Worm (Caenorhabditis elegans) whole organism, L4 larva: Measurements from ENCODE around the gene K09A9.8.

ENCODE experiments used
- F26F4.8 ChIP-seq: fragments of 200-800 bp; sonication (Bioruptor generic); conservative IDR thresholded peaks from 2 replicates; pipeline ENCODE4 v1.3.6; 2022; ENCODE audit warnings: missing genetic modification characterization, missing compliant biosample characterization
- T26A8.4 ChIP-seq: fragments of 200-800 bp; sonication (Bioruptor generic); IDR thresholded peaks from 2 replicates; pipeline ENCODE4 v1.3.6; 2022; ENCODE audit warnings: missing genetic modification characterization, missing compliant biosample characterization
- Y75B8A.6 ChIP-seq: fragments of 200-800 bp; sonication (Bioruptor generic); IDR thresholded peaks from 2 replicates; pipeline ENCODE4 v1.3.6; 2022; ENCODE audit warnings: missing genetic modification reagents, missing genetic modification characterization, missing compliant biosample characterization
- ama-1 ChIP-seq: fragments of 150-350 bp; optimal IDR thresholded peaks from 2 replicates; lab custom pipeline; 2014; ENCODE audit warnings: inconsistent platforms, mixed read lengths
- arid-1 ChIP-seq: fragments of 200-800 bp; sonication (Bioruptor generic); conservative IDR thresholded peaks from 2 replicates; pipeline ENCODE4 v1.3.6; 2022; ENCODE audit warnings: missing genetic modification reagents, missing genetic modification characterization, missing compliant biosample characterization
- attf-4 ChIP-seq: sonication (generic microtip); optimal IDR thresholded peaks from 3 replicates; lab custom pipeline; 2017; ENCODE audit warnings: missing biosample characterization, missing genetic modification characterization
- ceh-28 ChIP-seq: fragments of 150-350 bp; optimal IDR thresholded peaks from 2 replicates; lab custom pipeline; 2014; ENCODE audit warnings: missing biosample characterization, missing genetic modification reagents, missing genetic modification characterization
- ceh-32 ChIP-seq: sonication (generic microtip); optimal IDR thresholded peaks from 2 replicates; lab custom pipeline; 2016; ENCODE audit warnings: mild to moderate bottlenecking, missing genetic modification characterization, missing compliant biosample characterization; ENCODE audit not compliant: poor library complexity
- ceh-62 ChIP-seq: sonication (generic microtip); optimal IDR thresholded peaks from 2 replicates; lab custom pipeline; 2017; ENCODE audit warnings: missing biosample characterization, missing genetic modification characterization
- ces-1 ChIP-seq: fragments of 150-350 bp; sonication (generic microtip); optimal IDR thresholded peaks from 4 replicates; lab custom pipeline; 2014; ENCODE audit warnings: missing biosample characterization, missing genetic modification reagents, missing genetic modification characterization
- ctbp-1 ChIP-seq: fragments of 200-800 bp; sonication (Bioruptor generic); IDR thresholded peaks from 2 replicates; pipeline ENCODE4 v1.3.6; 2022; ENCODE audit warnings: missing genetic modification reagents, missing genetic modification characterization, missing compliant biosample characterization
- daf-12 ChIP-seq: fragments of 150-350 bp; optimal IDR thresholded peaks from 2 replicates; lab custom pipeline; 2014; ENCODE audit warnings: missing biosample characterization, missing genetic modification reagents, missing genetic modification characterization
- dmd-8 ChIP-seq: fragments of 200-800 bp; sonication (Bioruptor generic); IDR thresholded peaks from 2 replicates; pipeline ENCODE4 v1.3.6; 2022; ENCODE audit warnings: missing genetic modification characterization, missing compliant biosample characterization
- dmd-9 ChIP-seq: fragments of 200-800 bp; sonication (Bioruptor generic); IDR thresholded peaks from 2 replicates; pipeline ENCODE4 v1.3.6; 2022; ENCODE audit warnings: missing genetic modification reagents, missing genetic modification characterization, missing compliant biosample characterization
- duxl-1 ChIP-seq: sonication (generic microtip); optimal IDR thresholded peaks from 2 replicates; lab custom pipeline; 2016; ENCODE audit warnings: mild to moderate bottlenecking, missing genetic modification characterization, moderate library complexity, missing compliant biosample characterization; ENCODE audit not compliant: poor library complexity
- dve-1 ChIP-seq: sonication (generic microtip); optimal IDR thresholded peaks from 2 replicates; lab custom pipeline; 2017; ENCODE audit warnings: antibody characterized with exemption, mild to moderate bottlenecking, missing genetic modification characterization, missing compliant biosample characterization; ENCODE audit not compliant: insufficient read depth
- egl-27 ChIP-seq: sonication (generic microtip); optimal IDR thresholded peaks from 3 replicates; lab custom pipeline; 2017; ENCODE audit warnings: missing biosample characterization, missing genetic modification reagents, missing genetic modification characterization
- egl-43 ChIP-seq: fragments of 200-800 bp; sonication (Bioruptor generic); IDR thresholded peaks from 2 replicates; pipeline ENCODE4 v1.3.6; 2022; ENCODE audit warnings: missing genetic modification reagents, missing genetic modification characterization, missing compliant biosample characterization
- fos-1 ChIP-seq: fragments of 150-350 bp; optimal IDR thresholded peaks from 2 replicates; lab custom pipeline; 2014; ENCODE audit warnings: missing biosample characterization, missing genetic modification characterization
- jun-1 ChIP-seq: fragments of 150-350 bp; optimal IDR thresholded peaks from 2 replicates; lab custom pipeline; 2014; ENCODE audit warnings: missing biosample characterization, missing genetic modification reagents, missing genetic modification characterization
- lim-7 ChIP-seq: fragments of 200-800 bp; sonication (Bioruptor generic); IDR thresholded peaks from 2 replicates; pipeline ENCODE4 v1.3.6; 2022; ENCODE audit warnings: missing genetic modification characterization, missing compliant biosample characterization
- lin-1 ChIP-seq: fragments of 200-800 bp; sonication (Bioruptor generic); IDR thresholded peaks from 2 replicates; pipeline ENCODE4 v1.3.6; 2022; ENCODE audit warnings: missing genetic modification reagents, missing genetic modification characterization, missing compliant biosample characterization
- lin-38 ChIP-seq: fragments of 200-800 bp; sonication (Bioruptor generic); IDR thresholded peaks from 2 replicates; pipeline ENCODE4 v1.3.6; 2022; ENCODE audit warnings: missing genetic modification reagents, missing genetic modification characterization, missing compliant biosample characterization
- lin-39 ChIP-seq: fragments of 150-350 bp; optimal IDR thresholded peaks from 2 replicates; lab custom pipeline; 2014; ENCODE audit warnings: missing biosample characterization, missing genetic modification reagents, missing genetic modification characterization
- lsy-2 ChIP-seq, 2 experiments: fragments of 150-350 bp in 1 of 2; sonication (generic microtip) in 1 of 2; optimal IDR thresholded peaks; 2 replicates each; lab custom pipeline; 2014 to 2017; ENCODE audit warnings: missing biosample characterization in 2 of 2, missing genetic modification characterization in 2 of 2
- madf-9 ChIP-seq: fragments of 200-800 bp; sonication (Bioruptor generic); conservative IDR thresholded peaks from 2 replicates; pipeline ENCODE4 v1.3.6; 2022; ENCODE audit warnings: missing genetic modification reagents, missing genetic modification characterization, missing compliant biosample characterization
- mdl-1 ChIP-seq, 2 experiments: fragments of 150-350 bp in 1 of 2; sonication (generic microtip) in 1 of 2; optimal IDR thresholded peaks; 2 replicates each; lab custom pipeline; 2014 to 2017; ENCODE audit warnings: missing biosample characterization in 2 of 2, missing genetic modification characterization in 2 of 2
- nhr-10 ChIP-seq: fragments of 150-350 bp; optimal IDR thresholded peaks from 2 replicates; lab custom pipeline; 2014; ENCODE audit warnings: missing biosample characterization, missing genetic modification characterization
- nhr-11 ChIP-seq: fragments of 150-350 bp; optimal IDR thresholded peaks from 2 replicates; lab custom pipeline; 2014; ENCODE audit warnings: missing biosample characterization, missing genetic modification characterization
- nhr-111 ChIP-seq: fragments of 200-800 bp; sonication (Bioruptor generic); optimal IDR thresholded peaks from 2 replicates; lab custom pipeline; 2018; ENCODE audit warnings: mild to moderate bottlenecking, missing genetic modification characterization, missing compliant biosample characterization
- nhr-25 ChIP-seq: sonication (generic microtip); optimal IDR thresholded peaks from 2 replicates; lab custom pipeline; 2017; ENCODE audit warnings: missing genetic modification characterization, mild to moderate bottlenecking, missing compliant biosample characterization, antibody characterized with exemption, moderate library complexity, borderline replicate concordance; ENCODE audit not compliant: insufficient read depth
- nhr-28 ChIP-seq: fragments of 150-350 bp; optimal IDR thresholded peaks from 2 replicates; lab custom pipeline; 2014; ENCODE audit warnings: missing biosample characterization, missing genetic modification characterization
- nhr-42 ChIP-seq: fragments of 200-800 bp; sonication (Bioruptor generic); IDR thresholded peaks from 2 replicates; pipeline ENCODE4 v1.3.6; 2022; ENCODE audit warnings: missing genetic modification characterization, missing compliant biosample characterization
- nhr-48 ChIP-seq: sonication (generic microtip); optimal IDR thresholded peaks from 2 replicates; lab custom pipeline; 2016; ENCODE audit warnings: mild to moderate bottlenecking, missing genetic modification characterization, missing compliant biosample characterization
- nhr-6 ChIP-seq: fragments of 150-350 bp; optimal IDR thresholded peaks from 2 replicates; lab custom pipeline; 2014; ENCODE audit warnings: missing biosample characterization, missing genetic modification characterization
- nhr-77 ChIP-seq: fragments of 150-350 bp; optimal IDR thresholded peaks from 2 replicates; lab custom pipeline; 2014; ENCODE audit warnings: missing biosample characterization, missing genetic modification characterization
- pha-4 ChIP-seq, 2 experiments: fragments of 150-350 bp in 1 of 2; fragments of 200-800 bp in 1 of 2; sonication (Bioruptor generic) in 1 of 2; IDR thresholded peaks in 1 of 2; optimal IDR thresholded peaks in 1 of 2; 2 replicates each; pipeline versions ENCODE4 v1.3.6 to Lab custom; 2014 to 2022; ENCODE audit warnings: missing genetic modification characterization in 2 of 2, missing genetic modification reagents in 2 of 2, missing biosample characterization in 1 of 2, missing compliant biosample characterization in 1 of 2
- rbr-2 ChIP-seq: sonication (generic microtip); optimal IDR thresholded peaks from 2 replicates; lab custom pipeline; 2016; ENCODE audit warnings: missing genotype, missing genetic modification characterization, missing compliant biosample characterization
- set-16 ChIP-seq: fragments of 200-800 bp; sonication (Bioruptor generic); IDR thresholded peaks from 2 replicates; pipeline ENCODE4 v1.3.6; 2022; ENCODE audit warnings: missing genetic modification reagents, missing genetic modification characterization, missing compliant biosample characterization
- snpc-1.2 ChIP-seq: fragments of 200-800 bp; sonication (Bioruptor generic); IDR thresholded peaks from 2 replicates; pipeline ENCODE4 v1.3.6; 2022; ENCODE audit warnings: missing genetic modification reagents, missing genetic modification characterization, missing compliant biosample characterization
- spr-1 ChIP-seq: sonication (generic microtip); optimal IDR thresholded peaks from 2 replicates; lab custom pipeline; 2016; ENCODE audit warnings: mild to moderate bottlenecking, missing genetic modification characterization, missing compliant biosample characterization
- tra-1 ChIP-seq: fragments of 200-800 bp; sonication (Bioruptor generic); IDR thresholded peaks from 2 replicates; pipeline ENCODE4 v1.3.6; 2022; ENCODE audit warnings: missing genetic modification reagents, missing genetic modification characterization, missing compliant biosample characterization
- unc-39 ChIP-seq: sonication (generic microtip); optimal IDR thresholded peaks from 2 replicates; lab custom pipeline; 2017; ENCODE audit warnings: missing biosample characterization, missing genetic modification characterization
- unc-62 ChIP-seq, 3 experiments: fragments of 150-350 bp in 1 of 3; sonication (generic microtip); optimal IDR thresholded peaks in 2 of 3; peaks in 1 of 3; 1 replicate in 1 of 3; 2 replicates in 2 of 3; lab custom pipeline; 2014 to 2017; ENCODE audit warnings: missing biosample characterization in 3 of 3, missing genetic modification characterization in 3 of 3, missing genetic modification reagents in 3 of 3, missing genotype in 1 of 3
- vab-7 ChIP-seq: fragments of 200-800 bp; sonication (Bioruptor generic); IDR thresholded peaks from 2 replicates; pipeline ENCODE4 v1.3.6; 2022; ENCODE audit warnings: missing genetic modification reagents, missing genetic modification characterization, missing compliant biosample characterization
- zfp-3 ChIP-seq: fragments of 200-800 bp; sonication (Bioruptor generic); conservative IDR thresholded peaks from 2 replicates; pipeline ENCODE4 v1.3.6; 2022; ENCODE audit warnings: missing genetic modification reagents, missing genetic modification characterization, missing compliant biosample characterization
- zip-11 ChIP-seq: fragments of 200-800 bp; sonication (Bioruptor generic); IDR thresholded peaks from 2 replicates; pipeline ENCODE4 v1.3.6; 2022; ENCODE audit warnings: missing genetic modification characterization, missing compliant biosample characterization
- ztf-11 ChIP-seq: fragments of 150-350 bp; optimal IDR thresholded peaks from 2 replicates; lab custom pipeline; 2014; ENCODE audit warnings: missing biosample characterization, missing genetic modification characterization
- ztf-7 ChIP-seq: fragments of 150-350 bp; optimal IDR thresholded peaks from 2 replicates; lab custom pipeline; 2014; ENCODE audit warnings: missing biosample characterization, missing genetic modification characterization

Gene K09A9.8

ce11 chrX:15610527-15611091 is 13.6 kb upstream of the K09A9.8 start:
- 0 out of 2 replicates have a peak, but pooled peaks have one; percentile 53 for TF ChIP-seq tra-1
- TF ChIP-seq T26A8.4 (GFP tag; lab: Robert Waterston, UW) = peak; percentile 78
- no peak for TF ChIP-seq ceh-28 (tag; lab: Kevin White, UChicago)
- TF ChIP-seq dmd-8 = 0 out of 2 replicates have a peak, but pooled peaks have one; percentile 8
- peak; percentile 41 to 75 for TF ChIP-seq lsy-2 (tag; optimal IDR thresholded peaks at IDR 0.05; lab: Kevin White, UChicago)
- TF ChIP-seq unc-39 = no peak
- no peak for TF ChIP-seq ces-1 (GFP tag; lab: Kevin White, UChicago)
- no peak for TF ChIP-seq ceh-32 (tag; lab: Kevin White, UChicago)
- no peak; the same call in 1 of the 2 replicates for TF ChIP-seq Y75B8A.6 (GFP tag; lab: Robert Waterston, UW)
- no peak for TF ChIP-seq nhr-25 (tag; lab: Kevin White, UChicago)
- peak; percentile 63 for TF ChIP-seq ama-1 (lab: Kevin White, UChicago)
- TF ChIP-seq dmd-9 (GFP tag; lab: Robert Waterston, UW) = no peak
- TF ChIP-seq madf-9 (GFP tag; lab: Robert Waterston, UW) = no peak
- peak; percentile 17; the same call in 1 of the 2 replicates for TF ChIP-seq vab-7 (GFP tag; lab: Robert Waterston, UW)
- peak; percentile 75 for TF ChIP-seq nhr-11 (tag; lab: Kevin White, UChicago)
- peak; percentile 66 for TF ChIP-seq arid-1
- TF ChIP-seq F26F4.8 (GFP tag; lab: Robert Waterston, UW) = no peak
- TF ChIP-seq nhr-6 = peak; percentile 20
- peak; percentile 52 to 93 for TF ChIP-seq mdl-1 (tag; optimal IDR thresholded peaks at IDR 0.05; lab: Kevin White, UChicago)
- peak; percentile 93 for TF ChIP-seq nhr-10 (tag; lab: Kevin White, UChicago)
- TF ChIP-seq lin-38 (GFP tag; lab: Robert Waterston, UW) = peak; percentile 37; the same call in 1 of the 2 replicates
- TF ChIP-seq jun-1 (tag; lab: Kevin White, UChicago) = peak; percentile 12
- TF ChIP-seq nhr-42 (GFP tag; lab: Robert Waterston, UW) = no peak
- no peak for TF ChIP-seq lin-39 (tag; lab: Kevin White, UChicago)
- TF ChIP-seq fos-1 = peak; percentile 81
- TF ChIP-seq rbr-2 (tag; lab: Kevin White, UChicago) = no peak
- no peak for TF ChIP-seq duxl-1 (tag; lab: Kevin White, UChicago)
- TF ChIP-seq lin-1 (GFP tag; lab: Robert Waterston, UW) = peak; percentile 71
- TF ChIP-seq ctbp-1 (GFP tag; lab: Robert Waterston, UW) = 0 out of 2 replicates have a peak, but pooled peaks have one; percentile 9
- TF ChIP-seq zfp-3 (GFP tag; lab: Robert Waterston, UW) = 0 out of 2 replicates have a peak, but pooled peaks have one; percentile 63
- TF ChIP-seq pha-4 (GFP tag; IDR thresholded peaks at IDR 0.05; lab: Robert Waterston, UW) = no peak
- TF ChIP-seq pha-4 (tag; optimal IDR thresholded peaks at IDR 0.05; lab: Kevin White, UChicago) = peak; percentile 28
- peak; percentile 96 for TF ChIP-seq nhr-77 (tag; lab: Kevin White, UChicago)
- TF ChIP-seq ceh-62 (tag; lab: Kevin White, UChicago) = no peak
- peak; percentile 33 for TF ChIP-seq spr-1
- no peak for TF ChIP-seq nhr-111 (GFP tag; lab: Kevin White, UChicago)
- peak; percentile 48; the same call in 1 of the 2 replicates for TF ChIP-seq lim-7 (GFP tag; lab: Robert Waterston, UW)
- TF ChIP-seq egl-27 (tag; lab: Kevin White, UChicago) = no peak
- TF ChIP-seq nhr-28 (tag; lab: Kevin White, UChicago) = peak; percentile 98
- TF ChIP-seq ztf-11 (tag; lab: Kevin White, UChicago) = no peak
- no peak for TF ChIP-seq snpc-1.2
- peak; percentile 97 for TF ChIP-seq dve-1 (tag; lab: Kevin White, UChicago)
- no peak for TF ChIP-seq attf-4 (tag; lab: Kevin White, UChicago)
- peak; percentile 68 for TF ChIP-seq nhr-48 (tag; lab: Kevin White, UChicago)
- no peak for TF ChIP-seq ztf-7
- no peak for TF ChIP-seq set-16
- no peak for TF ChIP-seq daf-12 (tag; lab: Kevin White, UChicago)
- TF ChIP-seq zip-11 = no peak
- TF ChIP-seq egl-43 (GFP tag; lab: Robert Waterston, UW) = no peak
- peak in 1 of 2 experiments; percentile 90 for TF ChIP-seq unc-62 (GFP tag; optimal IDR thresholded peaks at IDR 0.05 in 1 of 2; lab: Kevin White, UChicago)
- TF ChIP-seq unc-62 (tag; optimal IDR thresholded peaks at IDR 0.05; lab: Kevin White, UChicago) = no peak
